1 fruit fly cellular context compared by ENCODE assay signal in genomic region chrX:6039431-6040016, dm6.
TF ChIP-seq lines count a peak whose summit lies in the region.

TSS of gene CG5937 (plus strand) at chrX:6040005.

TF ChIP-seq in whole organism, embryonic, 481 proteins besides CTCF, POLR2A, EP300 and RAD21 (continued from another document and continues in another):
- TF ChIP-seq CG17829 (tag; optimal IDR thresholded peaks at IDR 0.05; lab: Kevin White, UChicago): no peak
- no peak for TF ChIP-seq Fer3 (tag; optimal IDR thresholded peaks at IDR 0.05; lab: Kevin White, UChicago)
- TF ChIP-seq cg (GFP tag; optimal IDR thresholded peaks at IDR 0.05; lab: Kevin White, UChicago): no peak
- TF ChIP-seq Hmx (GFP tag; optimal IDR thresholded peaks at IDR 0.05; lab: Kevin White, UChicago): no peak
- TF ChIP-seq Kr (GFP tag; optimal IDR thresholded peaks at IDR 0.05; lab: Kevin White, UChicago): no peak
- no peak for TF ChIP-seq CG2202 (tag; optimal IDR thresholded peaks at IDR 0.05; lab: Kevin White, UChicago)
- TF ChIP-seq run (tag; optimal IDR thresholded peaks at IDR 0.05; lab: Kevin White, UChicago): no peak
- no peak for TF ChIP-seq GATAe (GFP tag; conservative IDR thresholded peaks at IDR 0.05; lab: Robert Waterston, UW)
- TF ChIP-seq hb (GFP tag; IDR thresholded peaks at IDR 0.05; lab: Robert Waterston, UW; ENCODE audit: partially characterized antibody): no peak
- TF ChIP-seq NC2α (GFP tag; optimal IDR thresholded peaks at IDR 0.05; lab: Kevin White, UChicago): no peak
- TF ChIP-seq pita (GFP tag; optimal IDR thresholded peaks at IDR 0.05; lab: Kevin White, UChicago): no peak
- no peak for TF ChIP-seq tgo (GFP tag; IDR thresholded peaks at IDR 0.05; lab: Robert Waterston, UW)
- TF ChIP-seq zfh1 (GFP tag; IDR thresholded peaks at IDR 0.05; lab: Robert Waterston, UW): no peak
- no peak for TF ChIP-seq Antp (GFP tag; optimal IDR thresholded peaks at IDR 0.05; lab: Kevin White, UChicago)
- no peak for TF ChIP-seq danr (GFP tag; IDR thresholded peaks at IDR 0.05; lab: Robert Waterston, UW)
- TF ChIP-seq corto (GFP tag; optimal IDR thresholded peaks at IDR 0.05; lab: Kevin White, UChicago): no peak
- TF ChIP-seq CG16863 (GFP tag; optimal IDR thresholded peaks at IDR 0.05; lab: Kevin White, UChicago): no peak
- TF ChIP-seq CG10321 (GFP tag; IDR thresholded peaks at IDR 0.05; lab: Robert Waterston, UW): no peak
- TF ChIP-seq prd (optimal IDR thresholded peaks at IDR 0.05; lab: Kevin White, UChicago): no peak
- TF ChIP-seq prd (GFP tag; IDR thresholded peaks at IDR 0.05; lab: Robert Waterston, UW): no peak
- no peak for TF ChIP-seq CG33213 (GFP tag; optimal IDR thresholded peaks at IDR 0.05; lab: Kevin White, UChicago)
- no peak for TF ChIP-seq CG11247 (GFP tag; IDR thresholded peaks at IDR 0.05; lab: Robert Waterston, UW)
- TF ChIP-seq CG4617 (GFP tag; optimal IDR thresholded peaks at IDR 0.05; lab: Kevin White, UChicago; ENCODE audit: borderline replicate concordance): no peak
- no peak for TF ChIP-seq Dek (tag; optimal IDR thresholded peaks at IDR 0.05; lab: Kevin White, UChicago)
- TF ChIP-seq fd3F (GFP tag; optimal IDR thresholded peaks at IDR 0.05; lab: Kevin White, UChicago): no peak
- TF ChIP-seq Sox100B (GFP tag; optimal IDR thresholded peaks at IDR 0.05; lab: Kevin White, UChicago): no peak
- no peak for TF ChIP-seq CG11093 (GFP tag; IDR thresholded peaks at IDR 0.05; lab: Robert Waterston, UW)
- no peak for TF ChIP-seq Dfd (GFP tag; optimal IDR thresholded peaks at IDR 0.05; lab: Kevin White, UChicago)
- TF ChIP-seq B-H1 (GFP tag; IDR thresholded peaks at IDR 0.05; lab: Robert Waterston, UW): no peak
- no peak for TF ChIP-seq HLH54F (GFP tag; optimal IDR thresholded peaks at IDR 0.05; lab: Kevin White, UChicago)
- peak in 1 of 2 experiments; percentile 14 for TF ChIP-seq Hr51 (GFP tag; optimal IDR thresholded peaks at IDR 0.05; lab: Kevin White, UChicago)
- TF ChIP-seq CG15073 (GFP tag; optimal IDR thresholded peaks at IDR 0.05; lab: Kevin White, UChicago): no peak
- no peak for TF ChIP-seq ems (GFP tag; optimal IDR thresholded peaks at IDR 0.05; lab: Kevin White, UChicago)
- no peak for TF ChIP-seq ap (GFP tag; IDR thresholded peaks at IDR 0.05; lab: Robert Waterston, UW)
- no peak for TF ChIP-seq CG4360 (GFP tag; IDR thresholded peaks at IDR 0.05; lab: Robert Waterston, UW)
- TF ChIP-seq lov (optimal IDR thresholded peaks at IDR 0.05; lab: Kevin White, UChicago): no peak
- TF ChIP-seq lov (GFP tag; IDR thresholded peaks at IDR 0.05; lab: Robert Waterston, UW): no peak
- no peak for TF ChIP-seq nerfin-1 (tag; optimal IDR thresholded peaks at IDR 0.05; lab: Kevin White, UChicago)
- TF ChIP-seq Sox102F (GFP tag; optimal IDR thresholded peaks at IDR 0.05; lab: Kevin White, UChicago): no peak
- TF ChIP-seq CG13296 (GFP tag; optimal IDR thresholded peaks at IDR 0.05; lab: Kevin White, UChicago): peak; percentile 24
- TF ChIP-seq chif (GFP tag; optimal IDR thresholded peaks at IDR 0.05; lab: Kevin White, UChicago): no peak
- no peak for TF ChIP-seq H2.0 (GFP tag; IDR thresholded peaks at IDR 0.05; lab: Robert Waterston, UW)
- no peak for TF ChIP-seq sim (GFP tag; IDR thresholded peaks at IDR 0.05; lab: Robert Waterston, UW)
- TF ChIP-seq CG18599 (GFP tag; optimal IDR thresholded peaks at IDR 0.05; lab: Kevin White, UChicago): peak; percentile 30
- no peak for TF ChIP-seq CG2678 (tag; optimal IDR thresholded peaks at IDR 0.05; lab: Kevin White, UChicago)
- TF ChIP-seq CG1529 (GFP tag; optimal IDR thresholded peaks at IDR 0.05; lab: Kevin White, UChicago): no peak
- TF ChIP-seq C15 (GFP tag; IDR thresholded peaks at IDR 0.05; lab: Robert Waterston, UW): no peak
- no peak for TF ChIP-seq da (GFP tag; optimal IDR thresholded peaks at IDR 0.05; lab: Kevin White, UChicago)
- no peak for TF ChIP-seq slou (GFP tag; optimal IDR thresholded peaks at IDR 0.05; lab: Kevin White, UChicago)
- TF ChIP-seq CG15479 (GFP tag; optimal IDR thresholded peaks at IDR 0.05; lab: Kevin White, UChicago): no peak
- no peak for TF ChIP-seq wdn (GFP tag; IDR thresholded peaks at IDR 0.05; lab: Robert Waterston, UW)
- TF ChIP-seq CG7556 (GFP tag; optimal IDR thresholded peaks at IDR 0.05; lab: Kevin White, UChicago): peak; percentile 44
- no peak for TF ChIP-seq disco-r (GFP tag; optimal IDR thresholded peaks at IDR 0.05; lab: Kevin White, UChicago)
- no peak for TF ChIP-seq CG6175 (GFP tag; IDR thresholded peaks at IDR 0.05; lab: Robert Waterston, UW)
- TF ChIP-seq CG13894 (tag; optimal IDR thresholded peaks at IDR 0.05; lab: Kevin White, UChicago): no peak
- no peak for TF ChIP-seq jigr1 (GFP tag; IDR thresholded peaks at IDR 0.05; lab: Robert Waterston, UW)
- no peak for TF ChIP-seq stwl (tag; optimal IDR thresholded peaks at IDR 0.05; lab: Kevin White, UChicago)
- no peak for TF ChIP-seq Abd-B (GFP tag; optimal IDR thresholded peaks at IDR 0.05; lab: Kevin White, UChicago)
- TF ChIP-seq CG4707 (GFP tag; optimal IDR thresholded peaks at IDR 0.05; lab: Kevin White, UChicago): no peak
- no peak for TF ChIP-seq grn (GFP tag; optimal IDR thresholded peaks at IDR 0.05; lab: Kevin White, UChicago)
- no peak for TF ChIP-seq Tbp (GFP tag; optimal IDR thresholded peaks at IDR 0.05; lab: Kevin White, UChicago)
- no peak for TF ChIP-seq Lpt (GFP tag; optimal IDR thresholded peaks at IDR 0.05; lab: Kevin White, UChicago)
- no peak for TF ChIP-seq Opbp (GFP tag; IDR thresholded peaks at IDR 0.05; lab: Robert Waterston, UW; ENCODE audit: partially characterized antibody)
- TF ChIP-seq dmrt11E (tag; optimal IDR thresholded peaks at IDR 0.05; lab: Kevin White, UChicago): no peak
- TF ChIP-seq CG18764 (GFP tag; optimal IDR thresholded peaks at IDR 0.05; lab: Kevin White, UChicago): no peak
- no peak for TF ChIP-seq cad (GFP tag; optimal IDR thresholded peaks at IDR 0.05; lab: Kevin White, UChicago)
- TF ChIP-seq NC2β (GFP tag; optimal IDR thresholded peaks at IDR 0.05; lab: Kevin White, UChicago): no peak
- no peak for TF ChIP-seq CG2120 (GFP tag; optimal IDR thresholded peaks at IDR 0.05; lab: Kevin White, UChicago)
- TF ChIP-seq zen (tag; optimal IDR thresholded peaks at IDR 0.05; lab: Kevin White, UChicago): no peak
- no peak for TF ChIP-seq CG18011 (GFP tag; optimal IDR thresholded peaks at IDR 0.05; lab: Kevin White, UChicago)
- TF ChIP-seq CG43689 (GFP tag; IDR thresholded peaks at IDR 0.05; lab: Robert Waterston, UW): no peak
- TF ChIP-seq CG9932 (GFP tag; IDR thresholded peaks at IDR 0.05; lab: Robert Waterston, UW): no peak
- TF ChIP-seq pan (optimal IDR thresholded peaks at IDR 0.05; lab: Kevin White, UChicago): no peak
- no peak for TF ChIP-seq pan (GFP tag; optimal IDR thresholded peaks at IDR 0.05 in 1 of 2, IDR thresholded peaks at IDR 0.05 in 1 of 2)
- TF ChIP-seq CG4328 (GFP tag; optimal IDR thresholded peaks at IDR 0.05; lab: Kevin White, UChicago): peak; percentile 33
- TF ChIP-seq Awh (GFP tag; IDR thresholded peaks at IDR 0.05; lab: Robert Waterston, UW): no peak
- no peak for TF ChIP-seq fru (optimal IDR thresholded peaks at IDR 0.05; lab: Kevin White, UChicago)
- no peak for TF ChIP-seq HHEX (GFP tag; optimal IDR thresholded peaks at IDR 0.05; lab: Kevin White, UChicago)
- no peak for TF ChIP-seq Dbx (GFP tag; IDR thresholded peaks at IDR 0.05; lab: Robert Waterston, UW)
- no peak for TF ChIP-seq mam (GFP tag; optimal IDR thresholded peaks at IDR 0.05; lab: Kevin White, UChicago)
- TF ChIP-seq CG1602 (GFP tag; optimal IDR thresholded peaks at IDR 0.05; lab: Kevin White, UChicago): no peak
- TF ChIP-seq CG1603 (tag; optimal IDR thresholded peaks at IDR 0.05; lab: Kevin White, UChicago): no peak
- no peak for TF ChIP-seq org-1 (GFP tag; optimal IDR thresholded peaks at IDR 0.05; lab: Kevin White, UChicago)
- peak; percentile 43 for TF ChIP-seq lab (GFP tag; optimal IDR thresholded peaks at IDR 0.05; lab: Kevin White, UChicago)
- TF ChIP-seq sens (GFP tag; lab: Kevin White, UChicago): peak; percentile 58
- TF ChIP-seq CG31441 (GFP tag; IDR thresholded peaks at IDR 0.05; lab: Robert Waterston, UW): peak; percentile 27; the same call in 1 of the 2 replicates
- no peak for TF ChIP-seq MESR4 (GFP tag; optimal IDR thresholded peaks at IDR 0.05; lab: Kevin White, UChicago)
- peak; percentile 33 for TF ChIP-seq CG5180 (GFP tag; optimal IDR thresholded peaks at IDR 0.05; lab: Kevin White, UChicago)
- TF ChIP-seq kay (GFP tag; optimal IDR thresholded peaks at IDR 0.05; lab: Kevin White, UChicago): no peak
- TF ChIP-seq CG12744 (GFP tag; optimal IDR thresholded peaks at IDR 0.05; lab: Kevin White, UChicago): no peak
- peak; percentile 29 for TF ChIP-seq CG34376 (GFP tag; optimal IDR thresholded peaks at IDR 0.05; lab: Kevin White, UChicago)
- no peak for TF ChIP-seq Dll (GFP tag; IDR thresholded peaks at IDR 0.05; lab: Robert Waterston, UW; ENCODE audit: partially characterized antibody)
- TF ChIP-seq Six4 (GFP tag; optimal IDR thresholded peaks at IDR 0.05; lab: Kevin White, UChicago): no peak
- TF ChIP-seq CG6689 (GFP tag; IDR thresholded peaks at IDR 0.05; lab: Robert Waterston, UW): no peak
- no peak for TF ChIP-seq HmgD (GFP tag; optimal IDR thresholded peaks at IDR 0.05; lab: Kevin White, UChicago)
- TF ChIP-seq dpn (GFP tag; optimal IDR thresholded peaks at IDR 0.05; lab: Kevin White, UChicago): no peak
- TF ChIP-seq Pdp1 (GFP tag; optimal IDR thresholded peaks at IDR 0.05; lab: Kevin White, UChicago): no peak
- TF ChIP-seq exex (tag; optimal IDR thresholded peaks at IDR 0.05; lab: Kevin White, UChicago): no peak
- no peak for TF ChIP-seq oc (tag; optimal IDR thresholded peaks at IDR 0.05; lab: Kevin White, UChicago)
- TF ChIP-seq CG14014 (GFP tag; IDR thresholded peaks at IDR 0.05; lab: Robert Waterston, UW): no peak
- TF ChIP-seq CG11695 (GFP tag; IDR thresholded peaks at IDR 0.05; lab: Robert Waterston, UW): no peak
- TF ChIP-seq CG1233 (GFP tag; optimal IDR thresholded peaks at IDR 0.05; lab: Kevin White, UChicago): peak; percentile 17
- TF ChIP-seq pb (GFP tag; optimal IDR thresholded peaks at IDR 0.05; lab: Kevin White, UChicago): no peak
- no peak for TF ChIP-seq Dp (GFP tag; optimal IDR thresholded peaks at IDR 0.05; lab: Kevin White, UChicago)
- no peak for TF ChIP-seq amos (GFP tag; IDR thresholded peaks at IDR 0.05; lab: Robert Waterston, UW; ENCODE audit: partially characterized antibody)
- TF ChIP-seq fd64A (GFP tag; optimal IDR thresholded peaks at IDR 0.05; lab: Kevin White, UChicago): no peak
- no peak for TF ChIP-seq CG34422 (GFP tag; IDR thresholded peaks at IDR 0.05; lab: Robert Waterston, UW)
- TF ChIP-seq CG12236 (GFP tag; optimal IDR thresholded peaks at IDR 0.05; lab: Kevin White, UChicago): no peak
- TF ChIP-seq CG42726 (GFP tag; IDR thresholded peaks at IDR 0.05; lab: Robert Waterston, UW; ENCODE audit: partially characterized antibody): no peak
- TF ChIP-seq nerfin-2 (GFP tag; IDR thresholded peaks at IDR 0.05; lab: Robert Waterston, UW; ENCODE audit: partially characterized antibody): no peak
- TF ChIP-seq otp (GFP tag; IDR thresholded peaks at IDR 0.05; lab: Robert Waterston, UW): no peak
- no peak for TF ChIP-seq Ets65A (GFP tag; lab: Kevin White, UChicago)
- peak; percentile 24 for TF ChIP-seq PHDP (tag; optimal IDR thresholded peaks at IDR 0.05; lab: Kevin White, UChicago)
- no peak for TF ChIP-seq ac (GFP tag; optimal IDR thresholded peaks at IDR 0.05; lab: Kevin White, UChicago)
- TF ChIP-seq jing (GFP tag; optimal IDR thresholded peaks at IDR 0.05; lab: Kevin White, UChicago): no peak
- TF ChIP-seq Sry-δ (GFP tag; optimal IDR thresholded peaks at IDR 0.05; lab: Kevin White, UChicago): no peak
- TF ChIP-seq mirr (GFP tag; optimal IDR thresholded peaks at IDR 0.05; lab: Kevin White, UChicago): no peak
- TF ChIP-seq tna (GFP tag; IDR thresholded peaks at IDR 0.05; lab: Robert Waterston, UW; ENCODE audit: partially characterized antibody): no peak
- peak; percentile 33 for TF ChIP-seq phol (tag; optimal IDR thresholded peaks at IDR 0.05; lab: Kevin White, UChicago)
- TF ChIP-seq ranshi (GFP tag; IDR thresholded peaks at IDR 0.05; lab: Robert Waterston, UW): no peak
- TF ChIP-seq yki (optimal IDR thresholded peaks at IDR 0.05; lab: Kevin White, UChicago): no peak
- no peak for TF ChIP-seq odd (GFP tag; optimal IDR thresholded peaks at IDR 0.05; lab: Kevin White, UChicago)
- TF ChIP-seq emc (GFP tag; optimal IDR thresholded peaks at IDR 0.05; lab: Kevin White, UChicago): no peak
- TF ChIP-seq rib (GFP tag; IDR thresholded peaks at IDR 0.05; lab: Robert Waterston, UW): no peak
- no peak for TF ChIP-seq CG18619 (GFP tag; optimal IDR thresholded peaks at IDR 0.05; lab: Kevin White, UChicago)
- no peak for TF ChIP-seq ci (GFP tag; IDR thresholded peaks at IDR 0.05; lab: Robert Waterston, UW)
- no peak for TF ChIP-seq gro (GFP tag; optimal IDR thresholded peaks at IDR 0.05; lab: Kevin White, UChicago)
- no peak for TF ChIP-seq CG12219 (GFP tag; optimal IDR thresholded peaks at IDR 0.05; lab: Kevin White, UChicago)
- TF ChIP-seq CoRest (tag; optimal IDR thresholded peaks at IDR 0.05; lab: Kevin White, UChicago): peak; percentile 42
- no peak for TF ChIP-seq gcm2 (GFP tag; optimal IDR thresholded peaks at IDR 0.05; lab: Kevin White, UChicago)
- no peak for TF ChIP-seq Max (GFP tag; optimal IDR thresholded peaks at IDR 0.05; lab: Kevin White, UChicago)
- no peak for TF ChIP-seq E2f2 (GFP tag; IDR thresholded peaks at IDR 0.05; lab: Robert Waterston, UW)
- peak; percentile 29 for TF ChIP-seq CG14710 (tag; optimal IDR thresholded peaks at IDR 0.05; lab: Kevin White, UChicago)
- no peak for TF ChIP-seq CG3065 (GFP tag; optimal IDR thresholded peaks at IDR 0.05; lab: Kevin White, UChicago)
- peak; percentile 22 for TF ChIP-seq CG10979 (tag; optimal IDR thresholded peaks at IDR 0.05; lab: Kevin White, UChicago)
- no peak for TF ChIP-seq CG8478 (optimal IDR thresholded peaks at IDR 0.05; lab: Kevin White, UChicago)
- no peak for TF ChIP-seq ken (GFP tag; IDR thresholded peaks at IDR 0.05; lab: Robert Waterston, UW)
- no peak for TF ChIP-seq CG12071 (GFP tag; optimal IDR thresholded peaks at IDR 0.05; lab: Kevin White, UChicago)
- TF ChIP-seq lmd (GFP tag; IDR thresholded peaks at IDR 0.05; lab: Robert Waterston, UW): no peak
- no peak for TF ChIP-seq sens-2 (GFP tag; IDR thresholded peaks at IDR 0.05; lab: Robert Waterston, UW)
- TF ChIP-seq dysf (GFP tag; IDR thresholded peaks at IDR 0.05; lab: Robert Waterston, UW): no peak
- peak; percentile 40 for TF ChIP-seq CG7839 (tag; optimal IDR thresholded peaks at IDR 0.05; lab: Kevin White, UChicago)
